Worm (Caenorhabditis elegans) whole organism, early embryonic: Measurements from ENCODE around the gene C24H11.5.

Experiments used
- aly-1 ChIP-seq: sonication (generic microtip); optimal IDR thresholded peaks from 2 replicates; lab custom pipeline; 2016; ENCODE audit warnings: missing genetic modification characterization, missing compliant biosample characterization
- ama-1 ChIP-seq: fragments of 150-350 bp; optimal IDR thresholded peaks from 2 replicates; lab custom pipeline; 2014
- ceh-13 ChIP-seq: fragments of 200-800 bp; sonication (Bioruptor generic); optimal IDR thresholded peaks from 2 replicates; lab custom pipeline; 2018; ENCODE audit warnings: mild to moderate bottlenecking, missing genetic modification characterization, missing compliant biosample characterization
- ceh-36 ChIP-seq: sonication (generic microtip); optimal IDR thresholded peaks from 2 replicates; lab custom pipeline; 2016; ENCODE audit warnings: missing genetic modification characterization, inconsistent platforms, missing compliant biosample characterization
- ets-7 ChIP-seq: sonication (generic microtip); optimal IDR thresholded peaks from 2 replicates; lab custom pipeline; 2016; ENCODE audit warnings: missing genotype, missing genetic modification characterization, missing compliant biosample characterization
- flt-1 ChIP-seq: fragments of 200-800 bp; sonication (Bioruptor generic); IDR thresholded peaks from 2 replicates; pipeline ENCODE4 v1.3.6; 2022; ENCODE audit warnings: missing genetic modification characterization, missing compliant biosample characterization
- hnd-1 ChIP-seq: sonication (generic microtip); optimal IDR thresholded peaks from 2 replicates; lab custom pipeline; 2016; ENCODE audit warnings: missing genetic modification characterization, missing compliant biosample characterization
- scrt-1 ChIP-seq: fragments of 200-800 bp; sonication (Bioruptor generic); IDR thresholded peaks from 2 replicates; pipeline ENCODE4 v1.3.6; 2022; ENCODE audit warnings: missing genetic modification characterization, missing compliant biosample characterization
- sea-1 ChIP-seq: fragments of 200-800 bp; sonication (Bioruptor generic); conservative IDR thresholded peaks from 2 replicates; pipeline ENCODE4 v1.3.6; 2022; ENCODE audit warnings: missing genetic modification characterization, missing compliant biosample characterization
- tbx-11 ChIP-seq: fragments of 200-800 bp; sonication (Bioruptor generic); IDR thresholded peaks from 2 replicates; pipeline ENCODE4 v1.3.6; 2022; ENCODE audit warnings: missing genetic modification characterization, missing compliant biosample characterization

ce11 chrIII:11740868-11741267, 39.2 kb upstream of the C24H11.5 start:
- TF ChIP-seq flt-1 (GFP tag; lab: Robert Waterston, UW) (no peak), hnd-1 (tag; lab: Kevin White, UChicago) (no peak), scrt-1 (GFP tag; lab: Robert Waterston, UW) (no peak), ceh-36 (tag; lab: Kevin White, UChicago) (no peak), sea-1 (no peak), ama-1 (lab: Kevin White, UChicago) (no peak), ets-7 (tag; lab: Kevin White, UChicago) (no peak), aly-1 (tag; lab: Kevin White, UChicago) (no peak), tbx-11 (GFP tag; lab: Robert Waterston, UW) (no peak), ceh-13 (GFP tag; lab: Kevin White, UChicago) (no peak)
